Fruit fly (Drosophila melanogaster) whole organism, embryonic: ENCODE results near the gene mRpL24.
A peak's percentile ranks its signal among the peaks of the same experiment; 100 is the strongest.

Source experiments
- Adf1 ChIP-seq: fragments of 200-800 bp; sonication (Bioruptor generic); IDR thresholded peaks from 2 replicates; pipeline ENCODE4 v1.3.6; 2022; ENCODE audit warnings: missing biosample characterization, missing genetic modification characterization
- Aef1 ChIP-seq: fragments of 200-800 bp; sonication (Bioruptor generic); IDR thresholded peaks from 3 replicates; pipeline ENCODE4 v1.3.6; 2022; ENCODE audit warnings: missing biosample characterization, missing genetic modification characterization
- BtbVII ChIP-seq: fragments of 200-800 bp; sonication (Bioruptor generic); optimal IDR thresholded peaks from 3 replicates; lab custom pipeline; 2017; ENCODE audit warnings: missing biosample characterization, mild to moderate bottlenecking, missing genetic modification characterization
- CG11247 ChIP-seq: fragments of 200-800 bp; sonication (Bioruptor generic); IDR thresholded peaks from 2 replicates; pipeline ENCODE4 v1.3.6; 2022; ENCODE audit warnings: missing biosample characterization, missing genetic modification characterization
- CG11696 ChIP-seq: fragments of 200-800 bp; sonication (Bioruptor generic); IDR thresholded peaks from 2 replicates; pipeline ENCODE4 v1.3.6; 2022; ENCODE audit warnings: missing biosample characterization, missing genetic modification characterization
- CG13287 ChIP-seq: fragments of 200-800 bp; sonication (Bioruptor generic); IDR thresholded peaks from 2 replicates; pipeline ENCODE4 v1.3.6; 2022; ENCODE audit warnings: missing biosample characterization, missing genetic modification characterization; ENCODE audit not compliant: partially characterized antibody
- CG15073 ChIP-seq: fragments of 200-800 bp; sonication (Bioruptor generic); optimal IDR thresholded peaks from 2 replicates; lab custom pipeline; 2016; ENCODE audit warnings: missing biosample characterization, missing genetic modification characterization
- CG1602 ChIP-seq: fragments of 200-800 bp; sonication (Bioruptor generic); optimal IDR thresholded peaks from 3 replicates; lab custom pipeline; 2016; ENCODE audit warnings: missing biosample characterization, missing genetic modification characterization
- CG17328 ChIP-seq: fragments of 200-800 bp; sonication (Bioruptor generic); IDR thresholded peaks from 2 replicates; pipeline ENCODE4 v1.3.6; 2022; ENCODE audit warnings: missing biosample characterization, missing genetic modification characterization
- CG17568 ChIP-seq: fragments of 200-800 bp; sonication (Bioruptor generic); optimal IDR thresholded peaks from 2 replicates; lab custom pipeline; 2018; ENCODE audit warnings: missing biosample characterization, mild to moderate bottlenecking, missing genetic modification characterization, moderate library complexity
- CG2889 ChIP-seq: fragments of 200-800 bp; sonication (Bioruptor generic); IDR thresholded peaks from 3 replicates; pipeline ENCODE4 v1.3.6; 2022; ENCODE audit warnings: missing biosample characterization, missing genetic modification characterization
- CG31224 ChIP-seq: fragments of 200-800 bp; sonication (Bioruptor generic); IDR thresholded peaks from 2 replicates; pipeline ENCODE4 v1.3.6; 2022; ENCODE audit warnings: missing biosample characterization, missing genetic modification characterization
- CG33557 ChIP-seq: fragments of 200-800 bp; sonication (Bioruptor generic); optimal IDR thresholded peaks from 2 replicates; lab custom pipeline; 2019; ENCODE audit warnings: missing biosample characterization, mild to moderate bottlenecking, missing genetic modification characterization, moderate library complexity
- CG34422 ChIP-seq: fragments of 200-800 bp; sonication (Bioruptor generic); IDR thresholded peaks from 3 replicates; pipeline ENCODE4 v1.3.6; 2022; ENCODE audit warnings: missing biosample characterization, missing genetic modification characterization
- CG6272 ChIP-seq: fragments of 200-800 bp; sonication (Bioruptor generic); IDR thresholded peaks from 2 replicates; pipeline ENCODE4 v1.3.6; 2022; ENCODE audit warnings: missing biosample characterization, missing genetic modification characterization
- CG6654 ChIP-seq: fragments of 200-800 bp; sonication (Bioruptor generic); optimal IDR thresholded peaks from 2 replicates; lab custom pipeline; 2017; ENCODE audit warnings: missing biosample characterization, mild to moderate bottlenecking, missing genetic modification characterization
- CG7271 ChIP-seq: fragments of 200-800 bp; sonication (Bioruptor generic); optimal IDR thresholded peaks from 2 replicates; lab custom pipeline; 2018; ENCODE audit warnings: missing biosample characterization, mild to moderate bottlenecking, missing genetic modification characterization, moderate library complexity
- CG7357 ChIP-seq: fragments of 200-800 bp; sonication (Bioruptor generic); IDR thresholded peaks from 3 replicates; pipeline ENCODE4 v1.3.6; 2022; ENCODE audit warnings: missing biosample characterization, missing genetic modification characterization
- CG8924 ChIP-seq: fragments of 200-800 bp; optimal IDR thresholded peaks from 3 replicates; lab custom pipeline; 2019; ENCODE audit warnings: missing biosample characterization, mild to moderate bottlenecking, missing genetic modification characterization, moderate library complexity
- CHES-1-like ChIP-seq: fragments of 200-800 bp; sonication (Bioruptor generic); optimal IDR thresholded peaks from 2 replicates; lab custom pipeline; 2016; ENCODE audit warnings: missing biosample characterization, missing genetic modification characterization
- CoRest ChIP-seq: fragments of 200-800 bp; sonication (Bioruptor generic); optimal IDR thresholded peaks from 3 replicates; lab custom pipeline; 2018; ENCODE audit warnings: missing biosample characterization, mild to moderate bottlenecking, missing genetic modification characterization, moderate library complexity
- Elba2 ChIP-seq: fragments of 200-800 bp; sonication (Bioruptor generic); optimal IDR thresholded peaks from 3 replicates; lab custom pipeline; 2016; ENCODE audit warnings: missing biosample characterization, missing genetic modification characterization
- Gsc ChIP-seq: fragments of 200-800 bp; sonication (Bioruptor generic); IDR thresholded peaks from 2 replicates; pipeline ENCODE4 v1.3.6; 2022; ENCODE audit warnings: missing biosample characterization, missing genetic modification characterization
- HLH54F ChIP-seq: fragments of 200-800 bp; sonication (Bioruptor generic); optimal IDR thresholded peaks from 3 replicates; lab custom pipeline; 2016; ENCODE audit warnings: missing biosample characterization, missing genetic modification characterization
- Hr3 ChIP-seq: fragments of 200-800 bp; sonication (Bioruptor generic); optimal IDR thresholded peaks from 3 replicates; lab custom pipeline; 2016; ENCODE audit warnings: missing biosample characterization, missing genetic modification characterization
- Hr78 ChIP-seq, 2 experiments: fragments of 200-800 bp in 1 of 2; fragments of >200 bp in 1 of 2; sonication (Bioruptor generic) in 1 of 2; optimal IDR thresholded peaks; 2 replicates each; lab custom pipeline; 2017 to 2019; ENCODE audit warnings: missing biosample characterization in 2 of 2, missing genetic modification characterization in 2 of 2, mild to moderate bottlenecking in 1 of 2, moderate library complexity in 1 of 2
- Hsf ChIP-seq: fragments of 200-800 bp; sonication (Bioruptor generic); optimal IDR thresholded peaks from 3 replicates; lab custom pipeline; 2016; ENCODE audit warnings: missing biosample characterization, missing genetic modification characterization
- Lhr ChIP-seq: fragments of 200-800 bp; sonication (Bioruptor generic); optimal IDR thresholded peaks from 3 replicates; lab custom pipeline; 2017; ENCODE audit warnings: mild to moderate bottlenecking, missing biosample characterization, missing genetic modification reagents, missing genetic modification characterization
- Ravus ChIP-seq: fragments of 200-800 bp; sonication (Bioruptor generic); IDR thresholded peaks from 2 replicates; pipeline ENCODE4 v1.3.6; 2022; ENCODE audit warnings: missing biosample characterization, missing genetic modification characterization
- Six4 ChIP-seq: fragments of 200-800 bp; sonication (Bioruptor generic); optimal IDR thresholded peaks from 2 replicates; lab custom pipeline; 2016; ENCODE audit warnings: missing biosample characterization, missing genetic modification characterization
- amos ChIP-seq: fragments of 200-800 bp; sonication (Bioruptor generic); IDR thresholded peaks from 2 replicates; pipeline ENCODE4 v1.3.6; 2022; ENCODE audit warnings: missing biosample characterization, missing genetic modification characterization; ENCODE audit not compliant: partially characterized antibody
- bbx ChIP-seq: fragments of 200-800 bp; sonication (Bioruptor generic); IDR thresholded peaks from 2 replicates; pipeline ENCODE4 v1.3.6; 2022; ENCODE audit warnings: missing biosample characterization, missing genetic modification characterization; ENCODE audit not compliant: partially characterized antibody
- bcd ChIP-seq: fragments of 200-800 bp; sonication (Bioruptor generic); optimal IDR thresholded peaks from 2 replicates; lab custom pipeline; 2017; ENCODE audit warnings: missing biosample characterization, mild to moderate bottlenecking, missing genetic modification characterization
- dmrt11E ChIP-seq: fragments of 200-800 bp; sonication (Bioruptor generic); optimal IDR thresholded peaks from 3 replicates; lab custom pipeline; 2018; ENCODE audit warnings: missing biosample characterization, mild to moderate bottlenecking, missing genetic modification characterization, moderate library complexity
- dpn ChIP-seq, 2 experiments: fragments of 200-800 bp; sonication (Bioruptor generic); optimal IDR thresholded peaks; 3 replicates each; lab custom pipeline; 2016; ENCODE audit warnings: missing biosample characterization in 2 of 2, missing genetic modification characterization in 2 of 2
- ems ChIP-seq: fragments of 200-800 bp; sonication (Bioruptor generic); optimal IDR thresholded peaks from 3 replicates; lab custom pipeline; 2016; ENCODE audit warnings: missing biosample characterization, missing genetic modification characterization
- exex ChIP-seq: fragments of 200-800 bp; sonication (Bioruptor generic); optimal IDR thresholded peaks from 4 replicates; lab custom pipeline; 2018; ENCODE audit warnings: missing biosample characterization, mild to moderate bottlenecking, missing genetic modification characterization, moderate library complexity
- fru ChIP-seq: fragments of >200 bp; optimal IDR thresholded peaks from 2 replicates; lab custom pipeline; 2017
- gce ChIP-seq: fragments of 200-800 bp; sonication (Bioruptor generic); IDR thresholded peaks from 3 replicates; pipeline ENCODE4 v1.3.6; 2022; ENCODE audit warnings: missing biosample characterization, missing genetic modification characterization
- gt ChIP-seq: fragments of 200-800 bp; sonication (Bioruptor generic); IDR thresholded peaks from 2 replicates; pipeline ENCODE4 v1.3.6; 2022; ENCODE audit warnings: missing biosample characterization, missing genetic modification characterization
- jing ChIP-seq: fragments of 200-800 bp; sonication (Bioruptor generic); optimal IDR thresholded peaks from 2 replicates; lab custom pipeline; 2018; ENCODE audit warnings: missing biosample characterization, mild to moderate bottlenecking, missing genetic modification characterization
- nom ChIP-seq: fragments of 200-800 bp; sonication (Bioruptor generic); optimal IDR thresholded peaks from 2 replicates; lab custom pipeline; 2017; ENCODE audit warnings: missing biosample characterization, missing genetic modification characterization, mild to moderate bottlenecking, moderate library complexity, missing genetic modification reagents
- odd ChIP-seq: fragments of 200-800 bp; sonication (Bioruptor generic); optimal IDR thresholded peaks from 2 replicates; lab custom pipeline; 2017; ENCODE audit warnings: missing biosample characterization, mild to moderate bottlenecking, missing genetic modification characterization
- p53 ChIP-seq: fragments of 200-800 bp; sonication (Bioruptor generic); optimal IDR thresholded peaks from 2 replicates; lab custom pipeline; 2016; ENCODE audit warnings: missing biosample characterization, missing genetic modification characterization
- run ChIP-seq: fragments of 200-800 bp; sonication (Bioruptor generic); optimal IDR thresholded peaks from 3 replicates; lab custom pipeline; 2018; ENCODE audit warnings: missing biosample characterization, mild to moderate bottlenecking, missing genetic modification characterization
- slp2 ChIP-seq: fragments of 200-800 bp; sonication (Bioruptor generic); optimal IDR thresholded peaks from 2 replicates; lab custom pipeline; 2016; ENCODE audit warnings: missing biosample characterization, missing genetic modification characterization
- tna ChIP-seq: fragments of 200-800 bp; sonication (Bioruptor generic); IDR thresholded peaks from 2 replicates; pipeline ENCODE4 v1.3.6; 2022; ENCODE audit warnings: missing biosample characterization, missing genetic modification characterization; ENCODE audit not compliant: partially characterized antibody
- ttk ChIP-seq: fragments of 200-800 bp; sonication (Bioruptor generic); IDR thresholded peaks from 2 replicates; pipeline ENCODE4 v2.1.2; 2022; ENCODE audit warnings: missing biosample characterization, missing genetic modification characterization
- tx ChIP-seq: fragments of 200-800 bp; sonication (Bioruptor generic); optimal IDR thresholded peaks from 2 replicates; lab custom pipeline; 2016; ENCODE audit warnings: missing biosample characterization, missing genetic modification characterization
- wor ChIP-seq: fragments of 200-800 bp; sonication (Bioruptor generic); IDR thresholded peaks from 2 replicates; pipeline ENCODE4 v1.3.6; 2022; ENCODE audit warnings: missing biosample characterization, missing genetic modification characterization
- zen2 ChIP-seq: fragments of 200-800 bp; sonication (Bioruptor generic); IDR thresholded peaks from 3 replicates; pipeline ENCODE4 v1.3.6; 2022; ENCODE audit warnings: missing biosample characterization, missing genetic modification characterization; ENCODE audit not compliant: partially characterized antibody

Gene mRpL24

dm6 chr2L:4945300-4945699, at the start of gene mRpL24, which contains the start of gene betaggt-I (continued):
- TF ChIP-seq CG31224 (GFP tag; lab: Robert Waterston, UW) (peak; percentile 93), zen2 (GFP tag; lab: Robert Waterston, UW) (no peak), Hr78 (GFP tag; optimal IDR thresholded peaks at IDR 0.05; lab: Kevin White, UChicago) (no peak), CG33557 (GFP tag; lab: Kevin White, UChicago) (peak; percentile 92), CG8924 (tag; lab: Kevin White, UChicago) (peak; percentile 98), CG11247 (GFP tag; lab: Robert Waterston, UW) (peak; percentile 93), ems (GFP tag; lab: Kevin White, UChicago) (peak; percentile 57), CG6654 (GFP tag; lab: Kevin White, UChicago) (peak; percentile 81), BtbVII (GFP tag; lab: Kevin White, UChicago) (peak; percentile 92), Adf1 (peak; percentile 84), CG11696 (peak; percentile 91), jing (GFP tag; lab: Kevin White, UChicago) (peak; percentile 75), gce (peak; percentile 96), Elba2 (peak; percentile 60), wor (GFP tag; lab: Robert Waterston, UW) (peak; percentile 93), bcd (peak; percentile 97), exex (tag; lab: Kevin White, UChicago) (peak; percentile 87), CG13287 (GFP tag; lab: Robert Waterston, UW) (peak; percentile 66; the same call in 1 of the 2 replicates), CG1602 (GFP tag; lab: Kevin White, UChicago) (peak; percentile 96), tx (GFP tag; lab: Kevin White, UChicago) (peak; percentile 74), CoRest (tag; lab: Kevin White, UChicago) (peak; percentile 98), gt (peak; percentile 90), nom (GFP tag; lab: Kevin White, UChicago) (peak; percentile 88), amos (GFP tag; lab: Robert Waterston, UW) (no peak), CHES-1-like (GFP tag; lab: Kevin White, UChicago) (peak; percentile 67), Gsc (GFP tag; lab: Robert Waterston, UW) (peak; percentile 84), HLH54F (peak; percentile 85), odd (GFP tag; lab: Kevin White, UChicago) (peak; percentile 90), dmrt11E (tag; lab: Kevin White, UChicago) (peak; percentile 96), bbx (GFP tag; lab: Robert Waterston, UW) (no peak), p53 (no peak), dpn (GFP tag; optimal IDR thresholded peaks at IDR 0.05; lab: Kevin White, UChicago) (peak; percentile 50 to 95), CG17328 (peak; percentile 98), Lhr (peak; percentile 77), CG17568 (GFP tag; lab: Kevin White, UChicago) (no peak), CG7271 (tag; lab: Kevin White, UChicago) (peak; percentile 89), Hsf (peak; percentile 93), run (tag; lab: Kevin White, UChicago) (peak; percentile 88), Ravus (peak; percentile 87), CG15073 (GFP tag; lab: Kevin White, UChicago) (peak; percentile 71), CG2889 (GFP tag; lab: Robert Waterston, UW) (peak; percentile 95), Aef1 (peak; percentile 94), CG7357 (peak; percentile 86), ttk (GFP tag; lab: Robert Waterston, UW) (peak; percentile 98), fru (lab: Kevin White, UChicago) (no peak), slp2 (GFP tag; lab: Kevin White, UChicago) (peak; percentile 68), CG6272 (GFP tag; lab: Robert Waterston, UW) (peak; percentile 92), CG34422 (GFP tag; lab: Robert Waterston, UW) (peak; percentile 98), tna (GFP tag; lab: Robert Waterston, UW) (no peak), Six4 (peak; percentile 92), Hr3 (GFP tag; lab: Kevin White, UChicago) (peak; percentile 96)
